Worm (Caenorhabditis elegans): ENCODE measurements around the gene pals-21.

DNA sequence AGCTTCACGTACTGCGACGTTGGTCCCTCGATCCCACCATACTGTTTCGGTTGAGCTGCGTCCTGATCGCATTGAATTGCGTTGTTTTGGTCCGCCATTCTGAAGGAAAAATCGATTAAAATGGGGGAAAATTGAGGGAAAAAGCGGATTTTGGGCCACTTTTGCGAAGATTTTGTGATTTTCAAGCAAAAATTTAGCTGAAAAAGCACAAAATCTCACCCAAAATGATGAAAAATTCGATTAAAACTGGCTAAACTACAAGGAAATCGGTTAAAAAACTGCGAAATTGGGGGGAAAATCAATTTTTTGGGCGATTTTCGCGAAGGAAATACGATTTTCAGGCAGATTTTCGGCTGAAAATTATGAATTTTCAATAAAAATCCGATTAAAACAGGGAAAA lies 36.7 kb upstream of the pals-21 start, which contains the start of gene elc-1:
- TF ChIP-seq W03F9.2 (tag; optimal IDR thresholded peaks at IDR 0.05) (no peak), dao-5 (tag; optimal IDR thresholded peaks at IDR 0.05) (no peak), him-1 (tag; optimal IDR thresholded peaks at IDR 0.05) (no peak)
